Worm (Caenorhabditis elegans) whole organism, late embryonic: ENCODE data around the gene scvp-1.

Experiments
- F13H6.1 ChIP-seq: sonication (generic microtip); optimal IDR thresholded peaks from 2 replicates; lab custom pipeline; 2016; ENCODE audit warnings: missing genetic modification characterization, missing compliant biosample characterization
- K09A11.1 ChIP-seq: sonication (generic microtip); optimal IDR thresholded peaks from 2 replicates; lab custom pipeline; 2017; ENCODE audit warnings: antibody characterized with exemption, mild to moderate bottlenecking, missing genetic modification characterization, missing compliant biosample characterization; ENCODE audit not compliant: insufficient read depth
- T23F11.4 ChIP-seq: fragments of 200-800 bp; sonication (Bioruptor generic); optimal IDR thresholded peaks from 2 replicates; lab custom pipeline; 2018; ENCODE audit warnings: mild to moderate bottlenecking, missing genetic modification characterization, missing compliant biosample characterization
- Y22D7AL.16 ChIP-seq: sonication (generic microtip); optimal IDR thresholded peaks from 2 replicates; lab custom pipeline; 2016; ENCODE audit warnings: missing genetic modification characterization, missing compliant biosample characterization
- ahr-1 ChIP-seq: sonication (generic microtip); optimal IDR thresholded peaks from 2 replicates; lab custom pipeline; 2016; ENCODE audit warnings: missing genetic modification characterization, missing compliant biosample characterization
- ama-1 ChIP-seq: fragments of 150-350 bp; optimal IDR thresholded peaks from 2 replicates; lab custom pipeline; 2014
- ceh-14 ChIP-seq: sonication (generic microtip); optimal IDR thresholded peaks from 2 replicates; lab custom pipeline; 2016; ENCODE audit warnings: missing genotype, missing genetic modification characterization, missing compliant biosample characterization
- ceh-2 ChIP-seq: sonication (generic microtip); optimal IDR thresholded peaks from 2 replicates; lab custom pipeline; 2016; ENCODE audit warnings: missing genotype, missing genetic modification characterization, missing compliant biosample characterization
- ceh-24 ChIP-seq: sonication (generic microtip); optimal IDR thresholded peaks from 2 replicates; lab custom pipeline; 2016; ENCODE audit warnings: mild to moderate bottlenecking, missing genetic modification characterization, missing compliant biosample characterization
- ceh-34 ChIP-seq: sonication (generic microtip); optimal IDR thresholded peaks from 2 replicates; lab custom pipeline; 2016; ENCODE audit warnings: mild to moderate bottlenecking, missing genetic modification characterization, missing compliant biosample characterization
- ceh-45 ChIP-seq: fragments of 200-800 bp; sonication (Bioruptor generic); IDR thresholded peaks from 2 replicates; pipeline ENCODE4 v1.3.6; 2022; ENCODE audit warnings: missing genetic modification reagents, missing genetic modification characterization, missing compliant biosample characterization
- ceh-48 ChIP-seq: sonication (generic microtip); optimal IDR thresholded peaks from 2 replicates; lab custom pipeline; 2016; ENCODE audit warnings: missing genetic modification characterization, inconsistent platforms, missing compliant biosample characterization
- che-1 ChIP-seq: sonication (generic microtip); optimal IDR thresholded peaks from 2 replicates; lab custom pipeline; 2016; ENCODE audit warnings: mild to moderate bottlenecking, missing genetic modification characterization, missing compliant biosample characterization
- dmd-4 ChIP-seq: sonication (generic microtip); optimal IDR thresholded peaks from 2 replicates; lab custom pipeline; 2016; ENCODE audit warnings: borderline replicate concordance, missing genetic modification characterization, missing compliant biosample characterization
- elt-2 ChIP-seq: sonication (generic microtip); optimal IDR thresholded peaks from 2 replicates; lab custom pipeline; 2016; ENCODE audit warnings: missing genetic modification reagents, missing genetic modification characterization, missing compliant biosample characterization
- eyg-1 ChIP-seq: sonication (generic microtip); optimal IDR thresholded peaks from 2 replicates; lab custom pipeline; 2016; ENCODE audit warnings: missing genotype, missing genetic modification characterization, missing compliant biosample characterization
- fkh-10 ChIP-seq: fragments of 150-350 bp; optimal IDR thresholded peaks from 2 replicates; lab custom pipeline; 2014; ENCODE audit warnings: missing biosample characterization, missing genetic modification reagents, missing genetic modification characterization
- fkh-6 ChIP-seq: sonication (generic microtip); optimal IDR thresholded peaks from 2 replicates; lab custom pipeline; 2016; ENCODE audit warnings: missing genetic modification characterization, missing compliant biosample characterization
- hlh-15 ChIP-seq: sonication (generic microtip); optimal IDR thresholded peaks from 2 replicates; lab custom pipeline; 2016; ENCODE audit warnings: missing genetic modification characterization, missing compliant biosample characterization
- hlh-6 ChIP-seq: sonication (generic microtip); optimal IDR thresholded peaks from 2 replicates; lab custom pipeline; 2016; ENCODE audit warnings: missing genotype, missing genetic modification characterization, missing compliant biosample characterization
- hlh-8 ChIP-seq: sonication (generic microtip); optimal IDR thresholded peaks from 2 replicates; lab custom pipeline; 2016; ENCODE audit warnings: missing genotype, missing genetic modification characterization, missing compliant biosample characterization
- madf-2 ChIP-seq: sonication (generic microtip); optimal IDR thresholded peaks from 2 replicates; lab custom pipeline; 2017; ENCODE audit warnings: missing genetic modification characterization, missing compliant biosample characterization
- nhr-11 ChIP-seq: fragments of 150-350 bp; optimal IDR thresholded peaks from 2 replicates; lab custom pipeline; 2014; ENCODE audit warnings: missing biosample characterization, missing genetic modification characterization
- odd-2 ChIP-seq: sonication (generic microtip); optimal IDR thresholded peaks from 2 replicates; lab custom pipeline; 2017; ENCODE audit warnings: antibody characterized with exemption, mild to moderate bottlenecking, missing genetic modification characterization, missing compliant biosample characterization
- pat-9 ChIP-seq: fragments of 200-800 bp; sonication (Bioruptor generic); optimal IDR thresholded peaks from 2 replicates; lab custom pipeline; 2018; ENCODE audit warnings: mild to moderate bottlenecking, missing genetic modification characterization, moderate library complexity, missing compliant biosample characterization
- pha-2 ChIP-seq: sonication (generic microtip); optimal IDR thresholded peaks from 2 replicates; lab custom pipeline; 2017; ENCODE audit warnings: mild to moderate bottlenecking, missing genetic modification characterization, missing compliant biosample characterization
- pqm-1 ChIP-seq: sonication (generic microtip); optimal IDR thresholded peaks from 2 replicates; lab custom pipeline; 2016; ENCODE audit warnings: missing genetic modification characterization, missing compliant biosample characterization
- ref-2 ChIP-seq: sonication (generic microtip); optimal IDR thresholded peaks from 2 replicates; lab custom pipeline; 2016; ENCODE audit warnings: missing genetic modification characterization, missing compliant biosample characterization
- sdc-2 ChIP-seq: sonication (generic microtip); optimal IDR thresholded peaks from 2 replicates; lab custom pipeline; 2016; ENCODE audit warnings: missing genotype, missing genetic modification characterization, missing compliant biosample characterization
- sox-2 ChIP-seq: fragments of 200-800 bp; sonication (Bioruptor generic); IDR thresholded peaks from 2 replicates; pipeline ENCODE4 v1.3.6; 2022; ENCODE audit warnings: missing genetic modification reagents, missing genetic modification characterization, missing compliant biosample characterization
- sox-4 ChIP-seq: sonication (generic microtip); optimal IDR thresholded peaks from 2 replicates; lab custom pipeline; 2017; ENCODE audit warnings: mild to moderate bottlenecking, missing genetic modification characterization, inconsistent platforms, missing compliant biosample characterization
- tbx-2 ChIP-seq: sonication (generic microtip); optimal IDR thresholded peaks from 2 replicates; lab custom pipeline; 2016; ENCODE audit warnings: missing genetic modification characterization, missing compliant biosample characterization
- tbx-7 ChIP-seq: sonication (generic microtip); optimal IDR thresholded peaks from 2 replicates; lab custom pipeline; 2016; ENCODE audit warnings: missing genotype, missing genetic modification characterization, missing compliant biosample characterization
- unc-3 ChIP-seq, 2 experiments: fragments of 200-800 bp in 1 of 2; sonication (Bioruptor generic) in 1 of 2; sonication (generic microtip) in 1 of 2; conservative IDR thresholded peaks in 1 of 2; optimal IDR thresholded peaks in 1 of 2; 2 replicates each; pipeline versions ENCODE4 v1.3.6 to Lab custom; 2016 to 2022; ENCODE audit warnings: missing compliant biosample characterization in 2 of 2, missing genetic modification characterization in 2 of 2, missing genetic modification reagents in 1 of 2
- unc-55 ChIP-seq: sonication (generic microtip); optimal IDR thresholded peaks from 2 replicates; lab custom pipeline; 2017; ENCODE audit warnings: missing biosample characterization, missing genetic modification reagents, missing genetic modification characterization
- unc-86 ChIP-seq: sonication (generic microtip); optimal IDR thresholded peaks from 2 replicates; lab custom pipeline; 2016; ENCODE audit warnings: missing genetic modification characterization, missing compliant biosample characterization
- zip-5 ChIP-seq: sonication (generic microtip); optimal IDR thresholded peaks from 2 replicates; lab custom pipeline; 2016; ENCODE audit warnings: missing genetic modification characterization, missing compliant biosample characterization
- ztf-16 ChIP-seq: sonication (generic microtip); optimal IDR thresholded peaks from 2 replicates; lab custom pipeline; 2017; ENCODE audit warnings: missing genetic modification characterization, missing compliant biosample characterization

The scvp-1 gene

DNA sequence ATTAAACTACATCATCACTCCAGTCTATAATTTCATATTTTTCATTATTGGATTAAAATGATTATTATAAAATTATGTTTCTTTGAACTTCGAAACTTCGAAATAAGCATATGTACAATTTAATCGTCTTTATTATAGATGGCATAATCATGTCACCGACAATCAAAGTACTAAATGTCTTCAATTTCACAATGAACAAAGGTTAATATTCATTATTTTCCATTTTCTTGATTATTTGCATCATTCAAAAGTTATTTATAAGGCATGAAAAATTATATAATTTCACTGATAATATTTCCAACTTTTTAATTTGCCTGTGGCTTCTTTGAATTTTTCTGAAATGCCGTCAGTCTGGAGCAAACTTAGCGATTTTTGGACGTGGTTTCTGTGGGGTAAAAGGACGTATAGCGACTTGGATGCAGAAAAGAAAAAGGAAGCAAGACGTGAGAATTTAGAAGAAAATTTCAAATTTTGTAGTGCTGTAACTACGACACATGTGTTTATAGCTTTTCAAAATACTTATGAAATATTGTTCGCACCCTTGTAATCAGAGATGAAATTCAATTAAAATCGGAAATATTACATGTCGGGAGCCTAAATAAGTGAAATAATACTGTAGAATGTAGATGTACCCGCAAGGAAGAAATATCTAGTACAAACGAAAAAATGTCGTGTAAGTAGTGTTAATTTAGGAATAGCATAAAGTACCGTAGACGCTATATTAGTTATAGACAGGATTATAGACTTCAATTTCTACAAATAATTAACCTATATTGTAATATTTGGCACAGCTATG lies 24.8 kb upstream of the scvp-1 start, which contains the start of gene F17C11.13:
F17C11.13 (plus strand) TSS at position 243 of the 796 bp plus-strand sequence.
- no peak for TF ChIP-seq unc-3 (GFP tag; conservative IDR thresholded peaks at IDR 0.05; lab: Robert Waterston, UW)
- no peak for TF ChIP-seq unc-3 (tag; optimal IDR thresholded peaks at IDR 0.05; lab: Kevin White, UChicago)
- no peak for TF ChIP-seq fkh-10 (GFP tag; lab: Kevin White, UChicago)
- TF ChIP-seq ama-1 (lab: Kevin White, UChicago), result no peak
- no peak for TF ChIP-seq madf-2 (tag; lab: Kevin White, UChicago)
- TF ChIP-seq ceh-14 (tag; lab: Kevin White, UChicago), result no peak
- no peak for TF ChIP-seq dmd-4 (tag; lab: Kevin White, UChicago)
- TF ChIP-seq hlh-8 (tag; lab: Kevin White, UChicago), result no peak
- TF ChIP-seq zip-5 (tag; lab: Kevin White, UChicago), result no peak
- no peak for TF ChIP-seq ceh-48
- no peak for TF ChIP-seq K09A11.1
- TF ChIP-seq ceh-2 (tag; lab: Kevin White, UChicago), result no peak
- no peak for TF ChIP-seq pat-9
- TF ChIP-seq ceh-45, result no peak
- TF ChIP-seq tbx-2, result no peak

DNA sequence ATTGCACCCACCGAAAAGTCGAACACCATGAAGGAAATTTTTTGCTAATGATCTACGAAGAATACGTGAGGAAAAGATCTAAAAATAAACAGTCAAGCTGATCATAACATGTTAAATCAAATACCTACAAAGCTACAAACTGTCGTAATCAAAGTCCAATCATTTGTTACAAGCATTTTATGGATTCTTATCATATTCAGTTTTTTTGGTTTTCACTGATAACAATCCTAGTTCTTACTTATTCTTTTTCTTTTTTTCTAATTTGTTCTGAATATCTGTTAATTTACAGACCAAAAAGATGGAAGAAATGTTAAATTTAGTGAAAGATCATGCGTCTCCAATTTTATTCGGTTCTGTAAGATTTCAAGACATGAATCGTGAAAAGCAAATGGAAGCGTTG lies 23.7 kb upstream of the scvp-1 start, which contains the start of gene F17C11.6:
F17C11.6 (plus strand) TSS at position 290 of the 400 bp plus-strand sequence.
- TF ChIP-seq ceh-24, result no peak
- no peak for TF ChIP-seq ceh-45
- TF ChIP-seq elt-2, result no peak
- no peak for TF ChIP-seq ztf-16
- no peak for TF ChIP-seq pha-2 (tag; lab: Kevin White, UChicago)
- no peak for TF ChIP-seq unc-3 (GFP tag; conservative IDR thresholded peaks at IDR 0.05; lab: Robert Waterston, UW)
- no peak for TF ChIP-seq unc-3 (tag; optimal IDR thresholded peaks at IDR 0.05; lab: Kevin White, UChicago)
- no peak for TF ChIP-seq T23F11.4
- no peak for TF ChIP-seq pqm-1
- TF ChIP-seq F13H6.1 (tag; lab: Kevin White, UChicago), result no peak
- TF ChIP-seq nhr-11 (tag; lab: Kevin White, UChicago), result no peak

DNA sequence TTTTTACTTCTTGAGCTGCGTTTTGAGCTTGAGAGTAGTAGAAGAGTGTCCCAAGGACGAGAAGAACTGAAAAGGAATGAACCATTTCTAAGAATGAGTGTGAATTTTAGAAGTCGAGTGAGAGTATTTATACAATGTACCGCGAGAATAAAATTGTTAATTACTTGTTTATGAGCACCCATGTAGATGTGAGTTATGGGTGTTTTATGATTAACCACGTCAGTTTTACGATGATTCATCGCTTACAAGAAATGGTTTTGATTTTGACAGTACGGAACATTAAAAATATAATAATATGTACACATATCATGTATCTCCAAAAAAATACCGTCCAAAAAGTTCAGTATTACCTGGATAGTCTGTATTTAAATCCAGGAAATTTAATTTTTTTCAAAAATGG lies 23.2 kb upstream of the scvp-1 start, which contains the start of gene clec-221:
clec-221 (minus strand) TSS at position 101 of the 400 bp plus-strand sequence.
- TF ChIP-seq eyg-1, result no peak
- TF ChIP-seq zip-5 (tag; lab: Kevin White, UChicago), result no peak
- TF ChIP-seq ahr-1 (tag; lab: Kevin White, UChicago), result no peak
- TF ChIP-seq hlh-6, result no peak
- TF ChIP-seq hlh-15 (tag; lab: Kevin White, UChicago), result no peak

DNA sequence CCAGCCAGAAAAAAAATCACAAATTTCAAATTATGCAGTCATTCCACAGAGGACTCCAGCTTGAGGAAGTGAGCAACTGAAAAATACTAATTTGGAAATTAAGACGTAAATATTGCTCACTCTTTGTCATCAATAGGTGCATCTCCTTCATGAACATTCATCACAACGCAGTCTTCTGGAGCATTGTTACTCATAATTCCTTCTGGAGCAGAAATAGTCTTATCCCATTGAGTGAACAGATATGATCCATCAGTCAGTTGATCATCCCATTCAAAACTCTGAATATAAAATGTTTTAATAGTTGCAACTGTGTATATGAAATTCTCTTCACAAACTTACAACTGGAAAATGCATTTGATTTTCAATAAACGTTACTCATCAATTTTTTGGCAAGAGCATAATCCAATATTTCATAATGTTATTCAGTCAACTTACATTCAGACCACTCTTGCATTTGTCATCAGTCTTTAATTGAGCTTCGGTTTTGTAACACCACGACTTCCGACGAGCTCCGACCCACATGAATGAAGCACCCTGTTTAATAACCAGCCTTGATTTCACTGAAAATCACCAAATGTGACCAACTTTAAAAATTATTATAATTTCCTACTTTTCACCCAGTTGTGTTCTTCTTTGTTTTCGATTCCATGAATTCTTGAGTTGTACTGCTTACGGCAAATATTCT lies 22.5 kb upstream of the scvp-1 start:
- TF ChIP-seq Y22D7AL.16 (tag; lab: Kevin White, UChicago) (no peak), sox-4 (no peak), F13H6.1 (tag; lab: Kevin White, UChicago) (no peak), ceh-24 (no peak), ceh-2 (tag; lab: Kevin White, UChicago) (no peak), nhr-11 (tag; lab: Kevin White, UChicago) (no peak), che-1 (tag; lab: Kevin White, UChicago) (no peak), tbx-7 (tag; lab: Kevin White, UChicago) (no peak), odd-2 (no peak), sdc-2 (no peak), sox-2 (GFP tag; lab: Robert Waterston, UW) (no peak), unc-55 (no peak), ceh-34 (no peak), pha-2 (tag; lab: Kevin White, UChicago) (no peak), elt-2 (no peak), ref-2 (tag; lab: Kevin White, UChicago) (no peak), ceh-14 (tag; lab: Kevin White, UChicago) (no peak), fkh-6 (tag; lab: Kevin White, UChicago) (no peak), unc-86 (tag; lab: Kevin White, UChicago) (no peak)
